Fruit fly (Drosophila melanogaster) whole organism, embryonic: ENCODE data around the gene CG15404.

ENCODE experiments used
- Adf1 ChIP-seq: fragments of 200-800 bp; sonication (Bioruptor generic); IDR thresholded peaks from 2 replicates; pipeline ENCODE4 v1.3.6; 2022; ENCODE audit warnings: missing biosample characterization, missing genetic modification characterization
- Asciz ChIP-seq: fragments of 200-800 bp; sonication (Bioruptor generic); optimal IDR thresholded peaks from 2 replicates; lab custom pipeline; 2017; ENCODE audit warnings: missing biosample characterization, mild to moderate bottlenecking, missing genetic modification characterization, missing genetic modification reagents
- Atf3 ChIP-seq: fragments of 200-800 bp; sonication (Bioruptor generic); optimal IDR thresholded peaks from 3 replicates; lab custom pipeline; 2016; ENCODE audit warnings: missing biosample characterization, missing genetic modification characterization
- CG11456 ChIP-seq: fragments of 200-800 bp; sonication (Bioruptor generic); IDR thresholded peaks from 3 replicates; pipeline ENCODE4 v1.3.6; 2022; ENCODE audit warnings: missing biosample characterization, missing genetic modification characterization
- CG11504 ChIP-seq: fragments of 200-800 bp; sonication (Bioruptor generic); optimal IDR thresholded peaks from 3 replicates; lab custom pipeline; 2019; ENCODE audit warnings: missing biosample characterization, mild to moderate bottlenecking, missing genetic modification characterization, moderate library complexity
- CG14667 ChIP-seq: fragments of 200-800 bp; sonication (Bioruptor generic); IDR thresholded peaks from 2 replicates; pipeline ENCODE4 v1.3.6; 2022; ENCODE audit warnings: missing biosample characterization, missing genetic modification characterization
- CG1603 ChIP-seq: fragments of 200-800 bp; sonication (Bioruptor generic); optimal IDR thresholded peaks from 2 replicates; lab custom pipeline; 2019; ENCODE audit warnings: missing biosample characterization, mild to moderate bottlenecking, missing genetic modification characterization, moderate library complexity
- CG17385 ChIP-seq: fragments of 200-800 bp; sonication (Bioruptor generic); optimal IDR thresholded peaks from 3 replicates; lab custom pipeline; 2018; ENCODE audit warnings: missing biosample characterization, mild to moderate bottlenecking, missing genetic modification characterization
- CG17612 ChIP-seq: fragments of 200-800 bp; sonication (Bioruptor generic); IDR thresholded peaks from 2 replicates; pipeline ENCODE4 v1.3.6; 2022; ENCODE audit warnings: missing biosample characterization, missing genetic modification characterization
- CG2116 ChIP-seq: fragments of 200-800 bp; sonication (Bioruptor generic); optimal IDR thresholded peaks from 3 replicates; lab custom pipeline; 2018; ENCODE audit warnings: missing biosample characterization, mild to moderate bottlenecking, missing genetic modification characterization
- CG2712 ChIP-seq: fragments of 200-800 bp; optimal IDR thresholded peaks from 3 replicates; lab custom pipeline; 2019; ENCODE audit warnings: missing biosample characterization, mild to moderate bottlenecking, missing genetic modification characterization, moderate library complexity
- CG4328 ChIP-seq: fragments of 200-800 bp; sonication (Bioruptor generic); optimal IDR thresholded peaks from 3 replicates; lab custom pipeline; 2017; ENCODE audit warnings: missing biosample characterization, missing genetic modification reagents, missing genetic modification characterization
- CG4360 ChIP-seq: fragments of 200-800 bp; sonication (Bioruptor generic); IDR thresholded peaks from 2 replicates; pipeline ENCODE4 v1.3.6; 2022; ENCODE audit warnings: missing biosample characterization, missing genetic modification characterization
- CG4404 ChIP-seq: fragments of 200-800 bp; sonication (Bioruptor generic); IDR thresholded peaks from 2 replicates; pipeline ENCODE4 v1.3.6; 2022; ENCODE audit warnings: missing biosample characterization, missing genetic modification characterization
- CG4424 ChIP-seq: fragments of 200-800 bp; sonication (Bioruptor generic); optimal IDR thresholded peaks from 3 replicates; lab custom pipeline; 2016; ENCODE audit warnings: missing biosample characterization, missing genetic modification characterization
- CG4820 ChIP-seq: fragments of 200-800 bp; sonication (Bioruptor generic); optimal IDR thresholded peaks from 3 replicates; lab custom pipeline; 2016; ENCODE audit warnings: missing biosample characterization, missing genetic modification characterization
- CG6254 ChIP-seq: fragments of 200-800 bp; sonication (Bioruptor generic); optimal IDR thresholded peaks from 3 replicates; lab custom pipeline; 2017; ENCODE audit warnings: mild to moderate bottlenecking, missing biosample characterization, missing genetic modification reagents, missing genetic modification characterization
- CG7357 ChIP-seq: fragments of 200-800 bp; sonication (Bioruptor generic); IDR thresholded peaks from 3 replicates; pipeline ENCODE4 v1.3.6; 2022; ENCODE audit warnings: missing biosample characterization, missing genetic modification characterization
- CG8281 ChIP-seq: fragments of 200-800 bp; sonication (Bioruptor generic); optimal IDR thresholded peaks from 2 replicates; lab custom pipeline; 2018; ENCODE audit warnings: missing biosample characterization, mild to moderate bottlenecking, missing genetic modification characterization, moderate library complexity
- CG8290 ChIP-seq, 3 experiments: fragments of 200-800 bp; sonication (Bioruptor generic); optimal IDR thresholded peaks; 2 replicates each; lab custom pipeline; 2016 to 2019; ENCODE audit warnings: missing biosample characterization in 3 of 3, missing genetic modification characterization in 3 of 3, mild to moderate bottlenecking in 2 of 3, moderate library complexity in 1 of 3
- CG9817 ChIP-seq: fragments of 200-800 bp; sonication (Bioruptor generic); optimal IDR thresholded peaks from 2 replicates; lab custom pipeline; 2018; ENCODE audit warnings: missing biosample characterization, mild to moderate bottlenecking, missing genetic modification characterization, moderate library complexity
- CG9876 ChIP-seq: fragments of 200-800 bp; sonication (Bioruptor generic); optimal IDR thresholded peaks from 2 replicates; lab custom pipeline; 2016; ENCODE audit warnings: missing biosample characterization, missing genetic modification characterization
- Dbx ChIP-seq: fragments of 200-800 bp; sonication (Bioruptor generic); IDR thresholded peaks from 3 replicates; pipeline ENCODE4 v1.3.6; 2022; ENCODE audit warnings: missing biosample characterization, missing genetic modification characterization
- Dll ChIP-seq: fragments of 200-800 bp; sonication (Bioruptor generic); IDR thresholded peaks from 4 replicates; pipeline ENCODE4 v1.3.6; 2022; ENCODE audit warnings: missing biosample characterization, missing genetic modification characterization; ENCODE audit not compliant: partially characterized antibody
- HLH3B ChIP-seq: fragments of 200-800 bp; sonication (Bioruptor generic); IDR thresholded peaks from 2 replicates; pipeline ENCODE4 v1.3.6; 2022; ENCODE audit warnings: missing biosample characterization, missing genetic modification characterization
- Rx ChIP-seq: fragments of 200-800 bp; sonication (Bioruptor generic); IDR thresholded peaks from 2 replicates; pipeline ENCODE4 v1.3.6; 2022; ENCODE audit warnings: missing biosample characterization, missing genetic modification characterization
- Sox102F ChIP-seq: fragments of 200-800 bp; sonication (Bioruptor generic); optimal IDR thresholded peaks from 2 replicates; lab custom pipeline; 2018; ENCODE audit warnings: missing biosample characterization, mild to moderate bottlenecking, missing genetic modification characterization, moderate library complexity
- ac ChIP-seq: fragments of 200-800 bp; sonication (Bioruptor generic); optimal IDR thresholded peaks from 3 replicates; lab custom pipeline; 2017; ENCODE audit warnings: missing biosample characterization, mild to moderate bottlenecking, missing genetic modification characterization
- ase ChIP-seq: fragments of 200-800 bp; sonication (Bioruptor generic); IDR thresholded peaks from 3 replicates; pipeline ENCODE4 v1.3.6; 2022; ENCODE audit warnings: missing biosample characterization, missing genetic modification characterization
- btn ChIP-seq: fragments of 200-800 bp; sonication (Bioruptor generic); optimal IDR thresholded peaks from 2 replicates; lab custom pipeline; 2016; ENCODE audit warnings: missing biosample characterization, missing genetic modification characterization
- cato ChIP-seq: fragments of 200-800 bp; sonication (Bioruptor generic); optimal IDR thresholded peaks from 2 replicates; lab custom pipeline; 2016; ENCODE audit warnings: missing biosample characterization, missing genetic modification characterization, borderline replicate concordance
- croc ChIP-seq: fragments of 200-800 bp; sonication (Bioruptor generic); conservative IDR thresholded peaks from 3 replicates; pipeline ENCODE4 v1.3.6; 2022; ENCODE audit warnings: missing biosample characterization, missing genetic modification characterization
- cwo ChIP-seq: fragments of 200-800 bp; sonication (Bioruptor generic); optimal IDR thresholded peaks from 3 replicates; lab custom pipeline; 2017; ENCODE audit warnings: missing biosample characterization, missing genetic modification characterization, mild to moderate bottlenecking, moderate library complexity, missing genetic modification reagents
- danr ChIP-seq: fragments of 200-800 bp; sonication (Bioruptor generic); IDR thresholded peaks from 2 replicates; pipeline ENCODE4 v1.3.6; 2022; ENCODE audit warnings: missing biosample characterization, missing genetic modification characterization
- dati ChIP-seq: fragments of 200-800 bp; sonication (Bioruptor generic); IDR thresholded peaks from 2 replicates; pipeline ENCODE4 v1.3.6; 2022; ENCODE audit warnings: missing biosample characterization, missing genetic modification characterization
- dmrt99B ChIP-seq: fragments of 200-800 bp; sonication (Bioruptor generic); optimal IDR thresholded peaks from 2 replicates; lab custom pipeline; 2018; ENCODE audit warnings: missing biosample characterization, mild to moderate bottlenecking, missing genetic modification characterization, moderate library complexity
- dysf ChIP-seq: fragments of 200-800 bp; sonication (Bioruptor generic); IDR thresholded peaks from 3 replicates; pipeline ENCODE4 v1.3.6; 2022; ENCODE audit warnings: missing biosample characterization, missing genetic modification characterization
- fd102C ChIP-seq: fragments of 200-800 bp; sonication (Bioruptor generic); optimal IDR thresholded peaks from 2 replicates; lab custom pipeline; 2018; ENCODE audit warnings: missing biosample characterization, mild to moderate bottlenecking, missing genetic modification characterization, moderate library complexity
- fu2 ChIP-seq: fragments of 200-800 bp; sonication (Bioruptor generic); optimal IDR thresholded peaks from 2 replicates; lab custom pipeline; 2016; ENCODE audit warnings: missing biosample characterization, missing genetic modification characterization
- ind ChIP-seq: fragments of 200-800 bp; sonication (Bioruptor generic); optimal IDR thresholded peaks from 3 replicates; lab custom pipeline; 2016; ENCODE audit warnings: missing biosample characterization, missing genetic modification characterization
- jumu ChIP-seq: fragments of 200-800 bp; sonication (Bioruptor generic); optimal IDR thresholded peaks from 3 replicates; lab custom pipeline; 2016; ENCODE audit warnings: missing biosample characterization, missing genetic modification characterization
- lab ChIP-seq: fragments of 200-800 bp; sonication (Bioruptor generic); optimal IDR thresholded peaks from 3 replicates; lab custom pipeline; 2017; ENCODE audit warnings: missing biosample characterization, missing genetic modification characterization, mild to moderate bottlenecking, moderate library complexity, missing genetic modification reagents
- lmd ChIP-seq: fragments of 200-800 bp; sonication (Bioruptor generic); IDR thresholded peaks from 2 replicates; pipeline ENCODE4 v1.3.6; 2022; ENCODE audit warnings: missing biosample characterization, missing genetic modification characterization
- lov ChIP-seq, 2 experiments: fragments of 200-800 bp in 1 of 2; fragments of >200 bp in 1 of 2; sonication (Bioruptor generic) in 1 of 2; IDR thresholded peaks in 1 of 2; optimal IDR thresholded peaks in 1 of 2; 2 replicates in 1 of 2; 3 replicates in 1 of 2; pipeline versions ENCODE4 v1.3.6 to Lab custom; 2017 to 2022; ENCODE audit warnings: missing biosample characterization in 1 of 2, missing genetic modification characterization in 1 of 2
- luna ChIP-seq: fragments of 200-800 bp; sonication (Bioruptor generic); optimal IDR thresholded peaks from 2 replicates; lab custom pipeline; 2016; ENCODE audit warnings: missing biosample characterization, missing genetic modification characterization
- nmo ChIP-seq: fragments of 200-800 bp; sonication (Bioruptor generic); optimal IDR thresholded peaks from 2 replicates; lab custom pipeline; 2018; ENCODE audit warnings: missing biosample characterization, mild to moderate bottlenecking, missing genetic modification characterization, moderate library complexity
- salm ChIP-seq: fragments of 200-800 bp; sonication (Bioruptor generic); optimal IDR thresholded peaks from 2 replicates; lab custom pipeline; 2018; ENCODE audit warnings: missing biosample characterization, mild to moderate bottlenecking, missing genetic modification characterization
- scrt ChIP-seq: fragments of 200-800 bp; sonication (Bioruptor generic); optimal IDR thresholded peaks from 2 replicates; lab custom pipeline; 2018; ENCODE audit warnings: missing biosample characterization, mild to moderate bottlenecking, missing genetic modification characterization, moderate library complexity
- wor ChIP-seq: fragments of 200-800 bp; sonication (Bioruptor generic); IDR thresholded peaks from 2 replicates; pipeline ENCODE4 v1.3.6; 2022; ENCODE audit warnings: missing biosample characterization, missing genetic modification characterization
- z ChIP-seq: fragments of 200-800 bp; sonication (Bioruptor generic); IDR thresholded peaks from 3 replicates; pipeline ENCODE4 v1.3.6; 2022; ENCODE audit warnings: missing biosample characterization, missing genetic modification characterization

Gene CG15404

dm6 chr2L:3188875-3189274 is 15.1 kb downstream of the CG15404 start (continued):
- TF ChIP-seq z, result no peak
- TF ChIP-seq CG4360 (GFP tag; lab: Robert Waterston, UW), result no peak
- no peak for TF ChIP-seq ase (GFP tag; lab: Robert Waterston, UW)
- TF ChIP-seq Asciz (GFP tag; lab: Kevin White, UChicago), result no peak
- no peak for TF ChIP-seq Dll (GFP tag; lab: Robert Waterston, UW)
- no peak for TF ChIP-seq Rx (GFP tag; lab: Robert Waterston, UW)
- TF ChIP-seq Dbx (GFP tag; lab: Robert Waterston, UW), result no peak
- no peak for TF ChIP-seq CG8290 (GFP tag; optimal IDR thresholded peaks at IDR 0.05; lab: Kevin White, UChicago)
- no peak for TF ChIP-seq CG8290 (tag; optimal IDR thresholded peaks at IDR 0.05; lab: Kevin White, UChicago)
- no peak for TF ChIP-seq scrt
- TF ChIP-seq btn (GFP tag; lab: Kevin White, UChicago), result no peak
- TF ChIP-seq CG2712 (tag; lab: Kevin White, UChicago), result no peak
- no peak for TF ChIP-seq croc (GFP tag; lab: Robert Waterston, UW)
- no peak for TF ChIP-seq Adf1 (GFP tag; lab: Robert Waterston, UW)
- TF ChIP-seq CG11456 (GFP tag; lab: Robert Waterston, UW), result 0 out of 3 replicates have a peak, but pooled peaks have one; percentile 49
- no peak for TF ChIP-seq jumu (GFP tag; lab: Kevin White, UChicago)
- TF ChIP-seq CG4424 (GFP tag; lab: Kevin White, UChicago), result peak; percentile 17
- no peak for TF ChIP-seq Atf3 (GFP tag; lab: Kevin White, UChicago)
- TF ChIP-seq CG17612 (GFP tag; lab: Robert Waterston, UW), result no peak
- TF ChIP-seq CG8281 (tag; lab: Kevin White, UChicago), result no peak
- no peak for TF ChIP-seq CG1603 (tag; lab: Kevin White, UChicago)
- 0 out of 2 replicates have a peak, but pooled peaks have one; percentile 9 for TF ChIP-seq CG4404 (GFP tag; lab: Robert Waterston, UW)
- no peak for TF ChIP-seq fu2 (GFP tag; lab: Kevin White, UChicago)
- TF ChIP-seq CG4820 (GFP tag; lab: Kevin White, UChicago), result no peak
- no peak for TF ChIP-seq CG14667
- TF ChIP-seq cato, result no peak
- TF ChIP-seq CG6254 (GFP tag; lab: Kevin White, UChicago), result no peak
- TF ChIP-seq CG17385 (GFP tag; lab: Kevin White, UChicago), result no peak
- no peak for TF ChIP-seq luna
- TF ChIP-seq ac (GFP tag; lab: Kevin White, UChicago), result no peak
- TF ChIP-seq lmd, result peak; percentile 29; the same call in 1 of the 2 replicates
- no peak for TF ChIP-seq salm (tag; lab: Kevin White, UChicago)
- peak; percentile 31; the same call in 1 of the 3 replicates for TF ChIP-seq dysf (GFP tag; lab: Robert Waterston, UW)
- 0 out of 2 replicates have a peak, but pooled peaks have one; percentile 10 for TF ChIP-seq wor (GFP tag; lab: Robert Waterston, UW)
- TF ChIP-seq CG7357 (GFP tag; lab: Robert Waterston, UW), result no peak
- TF ChIP-seq danr (GFP tag; lab: Robert Waterston, UW), result no peak
- 0 out of 2 replicates have a peak, but pooled peaks have one; percentile 16 for TF ChIP-seq dati (GFP tag; lab: Robert Waterston, UW)
- TF ChIP-seq HLH3B, result no peak
- TF ChIP-seq CG9876, result no peak
- TF ChIP-seq lov (optimal IDR thresholded peaks at IDR 0.05; lab: Kevin White, UChicago), result no peak
- TF ChIP-seq lov (GFP tag; IDR thresholded peaks at IDR 0.05; lab: Robert Waterston, UW), result 0 out of 3 replicates have a peak, but pooled peaks have one; percentile 12
- TF ChIP-seq ind (GFP tag; lab: Kevin White, UChicago), result peak; percentile 23
- TF ChIP-seq CG4328 (GFP tag; lab: Kevin White, UChicago), result no peak
- TF ChIP-seq CG9817 (tag; lab: Kevin White, UChicago), result no peak
- no peak for TF ChIP-seq CG2116
- peak; percentile 22 for TF ChIP-seq dmrt99B
- TF ChIP-seq lab (GFP tag; lab: Kevin White, UChicago), result peak; percentile 39
- TF ChIP-seq CG11504 (tag; lab: Kevin White, UChicago), result peak; percentile 36
- TF ChIP-seq nmo, result peak; percentile 5
- TF ChIP-seq Sox102F, result peak; percentile 15
- no peak for TF ChIP-seq cwo (GFP tag; lab: Kevin White, UChicago)
- no peak for TF ChIP-seq fd102C (GFP tag; lab: Kevin White, UChicago)
